Fruit fly (Drosophila melanogaster): ENCODE results near the gene CG5895.

CG5895 gene

DNA sequence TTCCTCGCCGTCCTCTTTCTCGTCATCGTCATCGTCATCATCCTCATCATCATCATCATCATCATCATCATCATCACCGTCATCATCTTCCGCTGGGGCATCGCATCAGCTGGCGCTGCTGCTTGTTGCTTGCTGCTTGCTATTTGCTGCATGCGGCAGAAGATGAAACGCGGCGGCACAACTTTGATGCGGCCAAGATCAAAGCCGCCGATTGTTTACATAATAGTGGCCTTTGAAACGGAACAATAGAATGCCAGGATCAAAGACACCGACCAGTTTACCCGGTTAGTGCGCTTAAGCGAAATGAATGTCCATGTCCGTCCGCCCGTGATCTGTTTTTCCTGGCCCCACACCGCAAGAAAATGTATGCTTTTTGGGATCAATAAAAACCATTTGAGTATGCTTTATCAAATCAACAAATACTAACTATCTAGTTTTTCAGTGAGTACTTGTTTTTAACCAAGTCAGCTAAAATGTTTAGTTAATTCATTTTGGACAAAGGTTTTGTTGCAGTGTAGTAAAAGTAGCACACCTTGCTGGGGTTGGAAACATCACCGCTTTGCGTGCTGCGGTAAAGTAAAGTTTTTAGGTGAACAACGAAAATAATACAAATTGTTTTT, 14.1 kb upstream of the CG5895 start (continued):
- TF ChIP-seq HmgD (GFP tag; optimal IDR thresholded peaks at IDR 0.05): no peak
- TF ChIP-seq usp (GFP tag; optimal IDR thresholded peaks at IDR 0.05): no peak
- TF ChIP-seq NFAT (GFP tag; IDR thresholded peaks at IDR 0.05): no peak
- no peak for TF ChIP-seq TFAM (GFP tag; optimal IDR thresholded peaks at IDR 0.05)
- TF ChIP-seq CG13775 (GFP tag; optimal IDR thresholded peaks at IDR 0.05): peak; percentile 51
- no peak for TF ChIP-seq pho (GFP tag; optimal IDR thresholded peaks at IDR 0.05)
- TF ChIP-seq ttk (GFP tag; IDR thresholded peaks at IDR 0.05): 0 out of 2 replicates have a peak, but pooled peaks have one; percentile 16
- TF ChIP-seq sug (tag; optimal IDR thresholded peaks at IDR 0.05): no peak
- peak; percentile 92 for TF ChIP-seq dmrt11E (tag; optimal IDR thresholded peaks at IDR 0.05)
- peak; percentile 41 for TF ChIP-seq NC2β (GFP tag; optimal IDR thresholded peaks at IDR 0.05)
- TF ChIP-seq Aef1 (GFP tag; IDR thresholded peaks at IDR 0.05): no peak
- peak; percentile 9 for TF ChIP-seq CG17802 (tag; optimal IDR thresholded peaks at IDR 0.05)
- TF ChIP-seq CG10209 (GFP tag; optimal IDR thresholded peaks at IDR 0.05): peak; percentile 42
- TF ChIP-seq stwl (tag; optimal IDR thresholded peaks at IDR 0.05): peak; percentile 43
- peak; percentile 46 for TF ChIP-seq CG8944 (GFP tag; optimal IDR thresholded peaks at IDR 0.05)
- TF ChIP-seq CG7556 (GFP tag; optimal IDR thresholded peaks at IDR 0.05): peak; percentile 28
- TF ChIP-seq CG10959 (GFP tag; IDR thresholded peaks at IDR 0.05): peak; percentile 74
- no peak for TF ChIP-seq CG5180 (GFP tag; optimal IDR thresholded peaks at IDR 0.05)
- peak; percentile 40 for TF ChIP-seq CG17359 (tag; optimal IDR thresholded peaks at IDR 0.05)
- no peak for TF ChIP-seq jigr1 (GFP tag; IDR thresholded peaks at IDR 0.05)
- TF ChIP-seq lab (GFP tag; optimal IDR thresholded peaks at IDR 0.05): no peak
- TF ChIP-seq CG3726 (GFP tag; IDR thresholded peaks at IDR 0.05): 0 out of 3 replicates have a peak, but pooled peaks have one; percentile 8
- peak; percentile 22 for TF ChIP-seq CHES-1-like (GFP tag; optimal IDR thresholded peaks at IDR 0.05)
- peak; percentile 79 for TF ChIP-seq CG4404 (GFP tag; IDR thresholded peaks at IDR 0.05)
- TF ChIP-seq D19B (GFP tag; optimal IDR thresholded peaks at IDR 0.05): no peak
- no peak for TF ChIP-seq CG7928 (GFP tag; optimal IDR thresholded peaks at IDR 0.05)
- peak; percentile 3 for TF ChIP-seq NC2α (GFP tag; optimal IDR thresholded peaks at IDR 0.05)
- no peak for TF ChIP-seq CG34224 (GFP tag; IDR thresholded peaks at IDR 0.05; ENCODE audit: partially characterized antibody)
- no peak for TF ChIP-seq Trl (optimal IDR thresholded peaks at IDR 0.05)
- peak; percentile 57 for TF ChIP-seq Trl (GFP tag; optimal IDR thresholded peaks at IDR 0.05)
- TF ChIP-seq ATbp (GFP tag; optimal IDR thresholded peaks at IDR 0.05): peak; percentile 18
- no peak for TF ChIP-seq Neu2 (GFP tag; optimal IDR thresholded peaks at IDR 0.05; ENCODE audit: borderline replicate concordance)

DNA sequence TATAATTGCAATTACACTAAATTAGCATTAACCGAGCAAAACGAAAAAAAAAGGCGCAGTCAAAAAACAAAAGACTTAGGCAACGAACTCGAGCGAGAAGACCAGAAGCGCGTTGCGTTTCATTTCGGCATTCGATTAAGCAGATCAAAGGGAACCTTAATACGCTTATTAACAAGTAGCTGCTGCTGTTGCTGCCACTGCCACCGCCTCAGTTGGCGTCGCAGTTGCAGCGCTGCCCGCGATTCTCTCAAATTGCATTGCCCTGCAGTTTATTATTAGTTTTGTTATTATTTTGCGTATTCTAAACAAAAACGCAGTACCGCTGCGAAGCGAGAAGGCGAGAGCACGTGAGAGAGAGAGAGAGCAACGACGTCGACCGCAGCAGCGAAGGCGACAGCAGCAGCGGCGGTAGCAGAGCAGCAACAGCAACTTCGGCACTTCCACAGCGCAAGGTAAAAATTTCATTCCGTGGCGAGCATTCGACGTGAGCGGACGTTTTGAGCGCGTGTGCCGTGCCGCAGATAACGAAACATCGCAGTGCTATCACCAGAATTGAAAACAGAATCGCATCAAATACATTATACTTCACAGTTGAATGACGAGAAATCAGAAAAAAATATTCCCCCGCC, 12.2 kb upstream of the CG5895 start, which contains the start of gene Notum:
Notum (plus strand) TSS at position 461 of the 629 bp plus-strand sequence.
- TF ChIP-seq yki (optimal IDR thresholded peaks at IDR 0.05) (no peak), jumu (GFP tag; optimal IDR thresholded peaks at IDR 0.05) (no peak), bcd (GFP tag; optimal IDR thresholded peaks at IDR 0.05) (no peak), Taf1 (GFP tag; IDR thresholded peaks at IDR 0.05) (no peak), Hey (tag; optimal IDR thresholded peaks at IDR 0.05) (no peak), CG18476 (GFP tag; optimal IDR thresholded peaks at IDR 0.05) (no peak), Oli (tag; optimal IDR thresholded peaks at IDR 0.05) (no peak), CG33213 (GFP tag; optimal IDR thresholded peaks at IDR 0.05) (no peak), CG8089 (GFP tag; optimal IDR thresholded peaks at IDR 0.05) (no peak), sna (GFP tag; IDR thresholded peaks at IDR 0.05; ENCODE audit: partially characterized antibody) (no peak), CG17328 (GFP tag; IDR thresholded peaks at IDR 0.05) (no peak; the same call in 1 of the 2 replicates), Stat92E (GFP tag; optimal IDR thresholded peaks at IDR 0.05) (peak in 1 of 3 experiments; percentile 63), CG12155 (GFP tag; optimal IDR thresholded peaks at IDR 0.05) (no peak), MTF-1 (GFP tag; optimal IDR thresholded peaks at IDR 0.05; ENCODE audit: borderline replicate concordance) (peak; percentile 13), zf30C (GFP tag; optimal IDR thresholded peaks at IDR 0.05) (no peak), Hand (GFP tag; optimal IDR thresholded peaks at IDR 0.05) (no peak), grn (GFP tag; optimal IDR thresholded peaks at IDR 0.05) (peak; percentile 27), Hmr (GFP tag; optimal IDR thresholded peaks at IDR 0.05) (no peak), CG1792 (GFP tag; optimal IDR thresholded peaks at IDR 0.05) (no peak)
